Worm (Caenorhabditis elegans): ENCODE data around the gene C24H12.1.

Gene C24H12.1

DNA sequence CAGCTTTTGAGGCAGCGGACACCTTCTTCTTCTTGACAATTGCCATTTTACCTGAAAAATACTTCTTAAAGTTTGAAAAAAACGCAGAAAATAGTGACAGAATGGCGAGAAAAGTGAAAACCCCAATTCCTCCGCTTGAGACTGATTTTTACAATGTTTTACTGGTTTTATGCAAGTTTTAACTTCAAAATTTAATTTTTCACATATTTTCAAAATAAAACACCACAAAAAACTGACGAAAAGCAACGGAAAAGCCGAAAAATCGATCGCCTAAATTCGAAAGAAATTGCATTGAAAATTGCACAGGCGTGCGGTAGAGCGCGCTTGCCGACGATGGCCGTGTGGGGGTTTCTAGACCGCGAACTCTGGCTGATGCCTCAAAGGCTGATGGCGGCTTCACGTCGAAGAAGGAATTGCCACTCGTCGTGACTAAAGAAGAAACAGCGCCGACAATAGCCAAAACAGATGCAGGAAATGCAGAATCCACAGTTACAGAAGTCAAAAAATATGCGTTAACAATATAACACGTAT lies 34.8 kb downstream of the C24H12.1 start, which contains the start of gene nsun-1 (continued):
- TF ChIP-seq dpl-1 (GFP tag; optimal IDR thresholded peaks at IDR 0.05) (peak; percentile 40), ZK337.2 (GFP tag; IDR thresholded peaks at IDR 0.05) (0 out of 2 replicates have a peak, but pooled peaks have one; percentile 11), nhr-11 (tag; optimal IDR thresholded peaks at IDR 0.05) (no peak)

DNA sequence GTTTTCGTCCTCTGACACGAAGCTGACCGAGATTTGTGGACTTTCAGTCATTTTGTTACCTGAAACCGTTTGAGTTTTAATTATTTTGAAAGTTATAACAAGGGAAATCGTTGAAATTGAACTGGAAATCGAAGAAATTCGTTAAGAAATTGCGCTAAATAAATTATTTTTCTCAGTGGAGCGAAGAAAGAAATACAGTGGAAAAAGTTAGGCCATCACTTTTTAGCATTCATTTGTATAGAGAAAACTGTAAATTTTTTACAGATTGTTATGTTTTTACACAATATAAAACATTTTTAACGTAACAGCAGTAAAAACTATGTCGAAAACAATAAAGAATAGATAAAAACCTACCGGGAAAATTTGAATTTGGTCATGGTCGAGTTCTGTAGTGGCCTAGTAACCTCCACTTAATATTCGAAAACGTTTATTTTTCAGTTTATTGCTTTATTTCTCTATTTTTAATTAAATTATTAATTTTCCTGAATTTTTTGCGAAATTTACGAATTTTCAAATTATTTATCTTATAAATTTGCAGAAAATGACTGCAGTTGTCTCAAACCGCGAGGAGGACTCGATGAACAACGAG lies 43.2 kb downstream of the C24H12.1 start, which contains the start of the genes gldi-1 and prp-21:
gldi-1 (minus strand) TSS at position 51 of the 589 bp plus-strand sequence.
prp-21 (plus strand) TSS at position 539 of the 589 bp plus-strand sequence.
- no peak for TF ChIP-seq lin-15B (tag; optimal IDR thresholded peaks at IDR 0.05)
- TF ChIP-seq cey-2 (tag; optimal IDR thresholded peaks at IDR 0.05; ENCODE audit: borderline replicate concordance, insufficient read depth), result no peak
- TF ChIP-seq hif-1 (tag; optimal IDR thresholded peaks at IDR 0.05), result peak in 1 of 2 experiments; percentile 71
- TF ChIP-seq T20F7.1 (GFP tag; optimal IDR thresholded peaks at IDR 0.05), result no peak
- no peak for TF ChIP-seq zfp-3 (GFP tag; conservative IDR thresholded peaks at IDR 0.05)
- no peak for TF ChIP-seq jun-1 (tag; optimal IDR thresholded peaks at IDR 0.05)
- peak; percentile 46 for TF ChIP-seq dpl-1 (GFP tag; optimal IDR thresholded peaks at IDR 0.05)
- peak; percentile 22 for TF ChIP-seq ces-1 (GFP tag; optimal IDR thresholded peaks at IDR 0.05)
- peak in 1 of 2 experiments; percentile 44 for TF ChIP-seq lsy-2 (tag; optimal IDR thresholded peaks at IDR 0.05)
- no peak for TF ChIP-seq nhr-6 (tag; optimal IDR thresholded peaks at IDR 0.05)
- TF ChIP-seq lin-38 (GFP tag; IDR thresholded peaks at IDR 0.05), result peak; percentile 60
- peak; percentile 21 for TF ChIP-seq mep-1 (tag; optimal IDR thresholded peaks at IDR 0.05)
- peak; percentile 9 for TF ChIP-seq unc-130 (GFP tag; optimal IDR thresholded peaks at IDR 0.05)
